Worm (Caenorhabditis elegans) whole organism, early embryonic: ENCODE results near the gene T28F3.5.

Experiments
- B0310.2 ChIP-seq: sonication (generic microtip); optimal IDR thresholded peaks from 2 replicates; lab custom pipeline; 2016; ENCODE audit warnings: mild to moderate bottlenecking, missing genetic modification characterization, missing compliant biosample characterization
- F13C5.2 ChIP-seq: sonication (generic microtip); optimal IDR thresholded peaks from 2 replicates; lab custom pipeline; 2017; ENCODE audit warnings: mild to moderate bottlenecking, missing genetic modification characterization, inconsistent platforms, missing compliant biosample characterization
- aly-1 ChIP-seq: sonication (generic microtip); optimal IDR thresholded peaks from 2 replicates; lab custom pipeline; 2016; ENCODE audit warnings: missing genetic modification characterization, missing compliant biosample characterization
- ama-1 ChIP-seq: fragments of 150-350 bp; optimal IDR thresholded peaks from 2 replicates; lab custom pipeline; 2014
- ceh-13 ChIP-seq: fragments of 200-800 bp; sonication (Bioruptor generic); optimal IDR thresholded peaks from 2 replicates; lab custom pipeline; 2018; ENCODE audit warnings: mild to moderate bottlenecking, missing genetic modification characterization, missing compliant biosample characterization
- ceh-36 ChIP-seq: sonication (generic microtip); optimal IDR thresholded peaks from 2 replicates; lab custom pipeline; 2016; ENCODE audit warnings: missing genetic modification characterization, inconsistent platforms, missing compliant biosample characterization
- ets-7 ChIP-seq: sonication (generic microtip); optimal IDR thresholded peaks from 2 replicates; lab custom pipeline; 2016; ENCODE audit warnings: missing genotype, missing genetic modification characterization, missing compliant biosample characterization
- flt-1 ChIP-seq: fragments of 200-800 bp; sonication (Bioruptor generic); IDR thresholded peaks from 2 replicates; pipeline ENCODE4 v1.3.6; 2022; ENCODE audit warnings: missing genetic modification characterization, missing compliant biosample characterization
- hmbx-1 ChIP-seq: sonication (generic microtip); optimal IDR thresholded peaks from 2 replicates; lab custom pipeline; 2016; ENCODE audit warnings: mild to moderate bottlenecking, missing genetic modification characterization, missing compliant biosample characterization
- hmg-4 ChIP-seq: fragments of 200-800 bp; sonication (Bioruptor generic); optimal IDR thresholded peaks from 2 replicates; lab custom pipeline; 2018; ENCODE audit warnings: mild to moderate bottlenecking, missing genetic modification characterization, missing compliant biosample characterization
- hnd-1 ChIP-seq: sonication (generic microtip); optimal IDR thresholded peaks from 2 replicates; lab custom pipeline; 2016; ENCODE audit warnings: missing genetic modification characterization, missing compliant biosample characterization
- pes-1 ChIP-seq: fragments of 200-800 bp; sonication (Bioruptor generic); IDR thresholded peaks from 2 replicates; pipeline ENCODE4 v1.3.6; 2022; ENCODE audit warnings: missing genetic modification reagents, missing genetic modification characterization, missing compliant biosample characterization
- scrt-1 ChIP-seq: fragments of 200-800 bp; sonication (Bioruptor generic); IDR thresholded peaks from 2 replicates; pipeline ENCODE4 v1.3.6; 2022; ENCODE audit warnings: missing genetic modification characterization, missing compliant biosample characterization
- sea-1 ChIP-seq: fragments of 200-800 bp; sonication (Bioruptor generic); conservative IDR thresholded peaks from 2 replicates; pipeline ENCODE4 v1.3.6; 2022; ENCODE audit warnings: missing genetic modification characterization, missing compliant biosample characterization
- tbx-11 ChIP-seq: fragments of 200-800 bp; sonication (Bioruptor generic); IDR thresholded peaks from 2 replicates; pipeline ENCODE4 v1.3.6; 2022; ENCODE audit warnings: missing genetic modification characterization, missing compliant biosample characterization
- tbx-37 ChIP-seq: fragments of 200-800 bp; sonication (Bioruptor generic); conservative IDR thresholded peaks from 2 replicates; pipeline ENCODE4 v1.3.6; 2022; ENCODE audit warnings: missing genetic modification reagents, missing genetic modification characterization, missing compliant biosample characterization
- tra-4 ChIP-seq: sonication (generic microtip); optimal IDR thresholded peaks from 2 replicates; lab custom pipeline; 2017; ENCODE audit warnings: missing genetic modification characterization, missing compliant biosample characterization

Gene T28F3.5

DNA sequence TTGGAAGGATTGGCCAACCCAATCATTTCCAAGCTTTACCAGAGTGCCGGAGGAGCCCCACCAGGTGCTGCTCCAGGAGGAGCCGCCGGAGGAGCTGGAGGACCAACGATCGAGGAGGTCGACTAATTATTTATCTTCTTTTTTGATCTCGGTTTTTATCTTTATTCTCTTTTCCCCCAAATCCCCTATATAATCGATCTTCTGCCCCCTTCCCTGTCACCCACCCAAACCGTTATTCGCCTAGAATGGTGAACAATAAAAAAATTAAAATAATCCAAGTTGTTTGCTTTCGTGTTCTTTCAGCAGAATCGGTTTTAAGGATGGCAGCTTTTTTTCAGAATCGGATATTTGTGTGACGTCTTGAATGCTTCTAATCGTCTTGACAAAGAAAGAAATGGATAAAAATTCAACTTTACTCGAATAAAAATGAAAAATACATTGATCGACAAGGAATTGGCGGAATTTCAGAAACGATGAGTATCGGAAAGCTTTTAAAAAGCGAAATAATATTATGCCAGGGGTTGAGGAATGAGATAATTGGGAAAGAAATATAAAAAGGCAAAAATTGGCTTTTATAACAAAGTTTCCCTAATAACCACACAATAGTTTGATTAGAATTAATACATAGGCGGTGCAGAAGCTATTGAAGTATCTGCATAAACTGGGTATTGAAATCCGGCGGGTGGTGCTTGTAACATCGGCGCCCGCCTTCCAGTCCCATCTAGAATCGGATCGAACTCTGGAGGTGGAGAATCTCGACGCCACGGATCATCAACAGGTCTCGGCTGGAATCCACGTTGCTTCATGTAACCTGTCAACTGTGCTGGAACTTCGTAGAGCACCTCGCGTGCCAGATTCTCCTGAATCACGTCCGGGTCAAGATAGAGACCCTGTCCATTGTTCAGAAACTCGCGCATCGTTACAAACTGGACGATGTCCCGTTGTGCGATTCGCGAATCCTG, 13.2 kb upstream of the T28F3.5 start:
- TF ChIP-seq hnd-1 (no peak), tbx-37 (GFP tag; lab: Robert Waterston, UW) (0 out of 2 replicates have a peak, but pooled peaks have one; percentile 7), aly-1 (no peak), ceh-36 (peak; percentile 42), ceh-13 (no peak), B0310.2 (tag; lab: Kevin White, UChicago) (no peak), scrt-1 (no peak), hmbx-1 (tag; lab: Kevin White, UChicago) (no peak), tra-4 (tag; lab: Kevin White, UChicago) (no peak)

- TF ChIP-seq F13C5.2 (no peak), tbx-11 (no peak), hmg-4 (GFP tag; lab: Kevin White, UChicago) (no peak), pes-1 (GFP tag; lab: Robert Waterston, UW) (no peak), tbx-37 (GFP tag; lab: Robert Waterston, UW) (no peak), flt-1 (GFP tag; lab: Robert Waterston, UW) (no peak), hmbx-1 (tag; lab: Kevin White, UChicago) (no peak), sea-1 (GFP tag; lab: Robert Waterston, UW) (no peak), tra-4 (tag; lab: Kevin White, UChicago) (no peak), ceh-36 (no peak), ets-7 (tag; lab: Kevin White, UChicago) (no peak)
These were observed 10.5 kb upstream of the T28F3.5 start, which contains the start of gene nra-1 for ce11 chrIV:17284099-17284498. Gene nra-1, minus strand, starts transcription at chrIV:17284199.

ce11 chrIV:17285263-17285662, 9.3 kb upstream of the T28F3.5 start:
- TF ChIP-seq B0310.2 (tag; lab: Kevin White, UChicago) (no peak), hmbx-1 (tag; lab: Kevin White, UChicago) (no peak), tbx-37 (GFP tag; lab: Robert Waterston, UW) (no peak)

DNA sequence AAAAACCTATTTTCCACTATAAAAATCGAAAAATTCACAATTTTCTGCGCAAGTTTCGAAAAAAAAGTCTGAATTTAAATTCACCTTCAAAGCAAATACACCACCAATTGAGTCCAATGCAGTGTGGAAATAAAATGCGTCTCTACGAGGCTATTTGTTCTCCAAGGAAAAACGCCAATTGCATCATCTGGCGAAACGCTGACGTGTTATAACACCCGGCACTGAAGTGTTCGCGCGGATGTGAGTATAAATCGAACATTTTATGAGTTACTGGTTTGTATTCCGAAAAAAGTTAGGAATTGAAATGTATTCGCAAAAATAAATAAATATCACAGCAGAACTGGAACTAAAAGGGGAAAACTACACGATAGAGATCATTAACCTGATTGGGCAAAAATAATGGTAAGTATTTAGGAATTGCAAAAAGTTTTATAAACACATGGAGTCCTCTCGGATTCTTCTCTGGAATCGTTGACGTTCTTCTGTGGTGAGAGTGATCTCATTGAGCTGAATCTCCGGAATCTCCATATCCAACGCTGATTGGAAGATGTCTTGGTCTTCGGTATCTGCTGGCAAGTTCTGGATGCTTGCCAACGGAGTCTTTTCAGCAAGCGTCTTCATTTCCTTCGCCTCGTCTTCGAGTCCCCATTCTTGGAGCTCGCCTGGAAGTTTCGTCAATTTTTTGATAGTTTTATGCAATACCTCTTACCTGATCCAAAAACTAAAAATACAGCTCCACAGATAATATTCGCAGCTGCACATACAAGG, 6.5 kb upstream of the T28F3.5 start, which contains the start of gene zipt-7.1:
Gene zipt-7.1, minus strand, starts transcription at position 232 of the 768 bp plus-strand sequence.
- no peak for TF ChIP-seq ceh-36

ce11 chrIV:17291629-17292199, 2.9 kb upstream of the T28F3.5 start, which contains the start of the genes T28F3.11 and slc-17.4:
Gene T28F3.11, minus strand, starts transcription at chrIV:17291679.
Gene slc-17.4, minus strand, starts transcription at chrIV:17291733.
- TF ChIP-seq hnd-1 (no peak), hmg-4 (GFP tag; lab: Kevin White, UChicago) (no peak), hmbx-1 (tag; lab: Kevin White, UChicago) (no peak), tbx-11 (no peak), flt-1 (GFP tag; lab: Robert Waterston, UW) (no peak), ets-7 (tag; lab: Kevin White, UChicago) (no peak), ceh-36 (no peak), ama-1 (no peak), pes-1 (GFP tag; lab: Robert Waterston, UW) (no peak), tra-4 (tag; lab: Kevin White, UChicago) (no peak), B0310.2 (tag; lab: Kevin White, UChicago) (no peak), F13C5.2 (no peak), sea-1 (GFP tag; lab: Robert Waterston, UW) (no peak), tbx-37 (GFP tag; lab: Robert Waterston, UW) (no peak), ceh-13 (no peak), aly-1 (no peak), scrt-1 (no peak)

DNA sequence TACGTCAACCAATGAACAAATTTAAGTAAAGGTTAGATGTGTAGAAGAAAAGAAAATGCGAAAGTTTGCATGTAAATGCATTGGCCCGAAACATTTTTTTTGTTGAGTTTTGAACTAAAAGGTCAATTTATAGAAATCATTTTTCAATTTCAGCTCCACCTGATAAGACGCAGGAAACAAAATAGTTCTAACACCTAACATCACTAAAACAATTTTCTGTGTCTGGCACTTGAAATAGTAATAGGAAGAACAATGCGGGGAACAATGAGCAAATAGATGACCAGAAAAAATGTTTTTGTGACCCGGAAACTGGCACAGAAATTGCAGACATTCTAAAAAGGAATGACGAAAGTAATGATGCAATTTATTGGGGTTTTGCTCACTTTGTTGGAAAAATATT, 2.2 kb upstream of the T28F3.5 start:
- TF ChIP-seq tbx-11: no peak
- TF ChIP-seq ceh-13: no peak
- no peak for TF ChIP-seq hmg-4 (GFP tag; lab: Kevin White, UChicago)
- no peak for TF ChIP-seq pes-1 (GFP tag; lab: Robert Waterston, UW)

DNA sequence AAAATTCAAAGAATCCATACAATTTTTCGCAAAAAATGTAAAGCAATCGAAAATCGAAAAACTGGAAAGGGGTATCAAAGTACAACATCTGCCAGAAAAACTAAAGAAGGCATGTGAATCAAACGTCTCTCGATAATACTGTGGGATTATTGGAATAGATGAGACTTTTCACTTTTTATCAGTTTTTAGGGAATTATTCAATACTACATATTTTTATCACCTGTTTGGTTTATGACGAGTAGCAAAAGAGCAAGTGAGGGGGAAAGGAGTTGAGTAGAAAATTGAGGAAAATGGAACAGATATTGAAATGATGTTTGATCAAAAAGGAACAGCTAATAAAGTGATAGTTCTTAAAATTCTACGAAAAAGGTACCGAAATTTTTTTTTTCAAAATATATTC, 1.5 kb upstream of the T28F3.5 start:
- TF ChIP-seq aly-1: no peak
- TF ChIP-seq hmbx-1 (tag; lab: Kevin White, UChicago): no peak
- no peak for TF ChIP-seq tbx-11
- TF ChIP-seq B0310.2 (tag; lab: Kevin White, UChicago): no peak
- TF ChIP-seq ceh-13: no peak
- no peak for TF ChIP-seq flt-1 (GFP tag; lab: Robert Waterston, UW)
- no peak for TF ChIP-seq tra-4 (tag; lab: Kevin White, UChicago)
- TF ChIP-seq F13C5.2: no peak
- no peak for TF ChIP-seq scrt-1

DNA sequence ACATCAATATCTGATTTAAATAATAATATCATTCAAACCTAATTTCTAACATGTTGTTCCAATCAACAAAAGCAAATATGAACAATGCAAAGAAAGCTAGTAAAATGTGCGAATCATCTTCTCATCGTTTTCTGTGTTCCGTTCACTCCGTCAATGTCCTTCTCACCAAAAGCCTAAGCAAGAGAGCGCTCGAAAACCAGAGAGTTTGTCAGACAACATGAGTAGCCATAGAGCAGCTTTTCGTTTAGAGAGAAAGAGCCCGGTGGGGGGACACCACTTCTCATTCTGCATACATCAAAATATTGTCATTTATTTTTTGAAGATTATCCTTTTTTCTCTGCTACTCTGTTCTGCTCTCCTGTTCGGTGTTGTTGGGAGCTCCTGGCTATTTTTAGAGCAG, 910 bp upstream of the T28F3.5 start:
- TF ChIP-seq ets-7 (tag; lab: Kevin White, UChicago): no peak
- no peak for TF ChIP-seq tra-4 (tag; lab: Kevin White, UChicago)
- TF ChIP-seq hmg-4 (GFP tag; lab: Kevin White, UChicago): no peak
- no peak for TF ChIP-seq pes-1 (GFP tag; lab: Robert Waterston, UW)
- no peak for TF ChIP-seq ceh-13
- TF ChIP-seq flt-1 (GFP tag; lab: Robert Waterston, UW): no peak
- no peak for TF ChIP-seq F13C5.2
